Worm (Caenorhabditis elegans): ENCODE data around the gene Y22D7AL.16.

The Y22D7AL.16 gene

DNA sequence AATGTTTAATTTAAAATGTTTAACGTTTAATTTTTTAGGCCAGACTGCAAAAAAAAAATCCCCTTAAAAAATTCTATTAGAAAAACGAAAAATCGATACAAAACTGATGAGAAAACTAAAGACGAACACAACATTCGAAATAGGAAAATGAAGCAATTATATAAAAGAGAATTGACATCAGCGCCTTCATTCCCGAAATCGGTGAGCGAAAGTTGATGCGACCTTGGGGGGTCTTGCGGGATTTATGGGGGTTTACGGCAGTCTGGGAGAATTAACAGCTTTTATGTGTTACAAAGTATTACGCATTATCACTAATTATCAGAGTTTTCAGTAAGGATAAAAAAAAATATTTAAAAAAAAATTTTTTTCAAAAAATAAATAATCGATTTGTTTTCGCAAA lies 50.6 kb downstream of the Y22D7AL.16 start:
- TF ChIP-seq klf-2 (GFP tag; conservative IDR thresholded peaks at IDR 0.05) (no peak), ztf-29 (GFP tag; IDR thresholded peaks at IDR 0.05) (no peak), flt-1 (GFP tag; IDR thresholded peaks at IDR 0.05) (no peak), ztf-23 (GFP tag; IDR thresholded peaks at IDR 0.05) (no peak), cog-1 (tag; optimal IDR thresholded peaks at IDR 0.05) (no peak), med-1 (GFP tag; optimal IDR thresholded peaks at IDR 0.05; ENCODE audit: insufficient read depth) (no peak), T22C8.4 (GFP tag; IDR thresholded peaks at IDR 0.05) (no peak), tab-1 (GFP tag; IDR thresholded peaks at IDR 0.05) (no peak), ref-1 (GFP tag; conservative IDR thresholded peaks at IDR 0.05) (no peak)

DNA sequence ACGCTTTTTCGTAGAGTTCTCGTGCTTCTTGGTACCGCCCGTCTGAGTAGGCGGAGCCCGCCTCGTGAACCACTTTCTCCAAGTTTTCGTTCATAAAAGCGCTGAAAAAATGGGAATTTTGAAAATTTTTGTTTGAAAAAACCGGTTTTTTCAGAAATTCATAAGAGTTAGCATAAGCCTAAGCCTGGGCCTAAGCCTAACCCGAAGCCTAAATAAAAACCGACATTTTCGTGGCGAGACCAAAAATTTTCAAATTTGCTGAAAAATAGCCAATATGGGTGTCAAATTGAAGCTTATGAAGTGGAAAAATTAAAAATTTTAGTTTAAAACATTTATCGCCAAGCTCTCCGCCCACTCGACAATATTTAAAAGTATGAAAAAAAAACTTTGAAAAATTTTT lies 51.1 kb downstream of the Y22D7AL.16 start, which contains the start of gene Y22D7AL.9:
Gene Y22D7AL.9 (minus strand): TSS at position 101 of the 400 bp plus-strand sequence.
- TF ChIP-seq klf-2 (GFP tag; conservative IDR thresholded peaks at IDR 0.05): no peak
- no peak for TF ChIP-seq flt-1 (GFP tag; IDR thresholded peaks at IDR 0.05)
- TF ChIP-seq tab-1 (GFP tag; IDR thresholded peaks at IDR 0.05): no peak
- no peak for TF ChIP-seq cog-1 (tag; optimal IDR thresholded peaks at IDR 0.05)
- no peak for TF ChIP-seq ztf-29 (GFP tag; IDR thresholded peaks at IDR 0.05)
- TF ChIP-seq med-1 (GFP tag; optimal IDR thresholded peaks at IDR 0.05; ENCODE audit: insufficient read depth): no peak
- TF ChIP-seq ref-1 (GFP tag; conservative IDR thresholded peaks at IDR 0.05): no peak
- TF ChIP-seq T22C8.4 (GFP tag; IDR thresholded peaks at IDR 0.05): no peak

DNA sequence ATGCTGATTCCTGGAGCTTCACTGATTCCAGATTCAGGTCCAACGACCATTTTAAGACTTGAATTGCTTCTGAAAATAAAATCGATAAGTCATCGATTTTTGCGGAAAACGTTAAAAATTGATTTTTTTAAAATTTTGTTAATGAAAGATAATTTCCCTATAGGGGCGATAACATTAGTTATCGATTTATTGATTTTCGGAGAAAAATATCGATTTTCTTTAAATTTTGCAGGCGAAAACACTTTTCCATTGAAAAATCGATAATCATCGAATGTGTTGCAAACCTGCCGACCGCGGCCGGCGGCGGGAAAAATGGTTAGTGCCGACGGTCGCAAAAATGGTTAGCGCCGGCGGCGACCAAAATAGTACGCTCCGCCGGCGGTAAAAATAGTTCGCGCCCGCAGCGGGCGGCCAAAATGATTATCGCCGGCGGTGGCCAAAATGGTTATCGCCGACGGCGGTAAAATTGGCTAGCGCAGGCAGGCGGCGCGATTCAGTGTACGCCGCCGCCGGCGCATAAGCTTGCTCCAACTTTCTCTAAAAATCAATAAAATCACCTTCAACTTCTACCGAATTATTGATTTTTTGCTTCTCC lies 51.9 kb downstream of the Y22D7AL.16 start:
- TF ChIP-seq T22C8.4 (GFP tag; IDR thresholded peaks at IDR 0.05): peak; percentile 63; the same call in 1 of the 2 replicates
- no peak for TF ChIP-seq cog-1 (tag; optimal IDR thresholded peaks at IDR 0.05)
- TF ChIP-seq ztf-23 (GFP tag; IDR thresholded peaks at IDR 0.05): no peak

All from whole organism, midembryonic.